Worm (Caenorhabditis elegans) whole organism, L4 larva: ENCODE measurements around the gene dod-20.

Source experiments
- F26F4.8 ChIP-seq: fragments of 200-800 bp; sonication (Bioruptor generic); conservative IDR thresholded peaks from 2 replicates; pipeline ENCODE4 v1.3.6; 2022; ENCODE audit warnings: missing genetic modification characterization, missing compliant biosample characterization
- F37D6.2 ChIP-seq: sonication (generic microtip); optimal IDR thresholded peaks from 2 replicates; lab custom pipeline; 2016; ENCODE audit warnings: mild to moderate bottlenecking, missing genetic modification characterization, missing compliant biosample characterization
- F44E2.7 ChIP-seq: fragments of 200-800 bp; sonication (Bioruptor generic); IDR thresholded peaks from 2 replicates; pipeline ENCODE4 v2.1.2; 2022; ENCODE audit warnings: missing genetic modification characterization, missing compliant biosample characterization
- T20F7.1 ChIP-seq: fragments of 200-800 bp; sonication (Bioruptor generic); optimal IDR thresholded peaks from 2 replicates; lab custom pipeline; 2018; ENCODE audit warnings: mild to moderate bottlenecking, missing genetic modification characterization, missing compliant biosample characterization
- Y48G9A.11 ChIP-seq: fragments of 200-800 bp; sonication (Bioruptor generic); IDR thresholded peaks from 2 replicates; pipeline ENCODE4 v1.3.6; 2022; ENCODE audit warnings: missing genetic modification reagents, missing genetic modification characterization, missing compliant biosample characterization
- ceh-32 ChIP-seq: sonication (generic microtip); optimal IDR thresholded peaks from 2 replicates; lab custom pipeline; 2016; ENCODE audit warnings: mild to moderate bottlenecking, missing genetic modification characterization, missing compliant biosample characterization; ENCODE audit not compliant: poor library complexity
- ceh-44 ChIP-seq: fragments of 200-800 bp; sonication (Bioruptor generic); IDR thresholded peaks from 2 replicates; pipeline ENCODE4 v1.3.6; 2022; ENCODE audit warnings: missing genetic modification reagents, missing genetic modification characterization, missing compliant biosample characterization
- ceh-82 ChIP-seq: sonication (generic microtip); optimal IDR thresholded peaks from 2 replicates; lab custom pipeline; 2017; ENCODE audit warnings: missing biosample characterization, missing genetic modification characterization
- daf-16 ChIP-seq, 3 experiments: sonication (generic microtip); optimal IDR thresholded peaks; 2 replicates each; lab custom pipeline; 2016 to 2017; ENCODE audit warnings: missing genetic modification characterization in 3 of 3, missing genetic modification reagents in 3 of 3, mild to moderate bottlenecking in 2 of 3, missing compliant biosample characterization in 2 of 3, missing biosample characterization in 1 of 3, moderate library complexity in 1 of 3
- daf-19 ChIP-seq: fragments of 200-800 bp; sonication (Bioruptor generic); conservative IDR thresholded peaks from 2 replicates; pipeline ENCODE4 v1.3.6; 2022; ENCODE audit warnings: missing genetic modification characterization, missing compliant biosample characterization
- dmd-6 ChIP-seq: fragments of 200-800 bp; sonication (Bioruptor generic); IDR thresholded peaks from 2 replicates; pipeline ENCODE4 v1.3.6; 2022; ENCODE audit warnings: missing genetic modification reagents, missing genetic modification characterization, missing compliant biosample characterization
- dmd-8 ChIP-seq: fragments of 200-800 bp; sonication (Bioruptor generic); IDR thresholded peaks from 2 replicates; pipeline ENCODE4 v1.3.6; 2022; ENCODE audit warnings: missing genetic modification characterization, missing compliant biosample characterization
- duxl-1 ChIP-seq: sonication (generic microtip); optimal IDR thresholded peaks from 2 replicates; lab custom pipeline; 2016; ENCODE audit warnings: mild to moderate bottlenecking, missing genetic modification characterization, moderate library complexity, missing compliant biosample characterization; ENCODE audit not compliant: poor library complexity
- dve-1 ChIP-seq: sonication (generic microtip); optimal IDR thresholded peaks from 2 replicates; lab custom pipeline; 2017; ENCODE audit warnings: antibody characterized with exemption, mild to moderate bottlenecking, missing genetic modification characterization, missing compliant biosample characterization; ENCODE audit not compliant: insufficient read depth
- egl-27 ChIP-seq: sonication (generic microtip); optimal IDR thresholded peaks from 3 replicates; lab custom pipeline; 2017; ENCODE audit warnings: missing biosample characterization, missing genetic modification reagents, missing genetic modification characterization
- fkh-10 ChIP-seq: fragments of 150-350 bp; optimal IDR thresholded peaks from 2 replicates; lab custom pipeline; 2014; ENCODE audit warnings: missing biosample characterization, missing genetic modification reagents, missing genetic modification characterization
- fos-1 ChIP-seq: fragments of 150-350 bp; optimal IDR thresholded peaks from 2 replicates; lab custom pipeline; 2014; ENCODE audit warnings: missing biosample characterization, missing genetic modification characterization
- gei-8 ChIP-seq: fragments of 200-800 bp; sonication (Bioruptor generic); optimal IDR thresholded peaks from 2 replicates; lab custom pipeline; 2018; ENCODE audit warnings: mild to moderate bottlenecking, missing genetic modification characterization, missing compliant biosample characterization
- hlh-11 ChIP-seq: fragments of 200-800 bp; sonication (Bioruptor generic); optimal IDR thresholded peaks from 2 replicates; lab custom pipeline; 2018; ENCODE audit warnings: mild to moderate bottlenecking, missing genetic modification characterization, missing compliant biosample characterization
- hlh-30 ChIP-seq: sonication (generic microtip); optimal IDR thresholded peaks from 2 replicates; lab custom pipeline; 2017; ENCODE audit warnings: antibody characterized with exemption, mild to moderate bottlenecking, missing genetic modification characterization, missing compliant biosample characterization; ENCODE audit not compliant: insufficient read depth
- hmg-1.1 ChIP-seq: fragments of 200-800 bp; sonication (Bioruptor generic); IDR thresholded peaks from 2 replicates; pipeline ENCODE4 v1.3.6; 2022; ENCODE audit warnings: missing genetic modification reagents, missing genetic modification characterization, missing compliant biosample characterization
- jun-1 ChIP-seq: fragments of 150-350 bp; optimal IDR thresholded peaks from 2 replicates; lab custom pipeline; 2014; ENCODE audit warnings: missing biosample characterization, missing genetic modification reagents, missing genetic modification characterization
- lim-7 ChIP-seq: fragments of 200-800 bp; sonication (Bioruptor generic); IDR thresholded peaks from 2 replicates; pipeline ENCODE4 v1.3.6; 2022; ENCODE audit warnings: missing genetic modification characterization, missing compliant biosample characterization
- lin-1 ChIP-seq: fragments of 200-800 bp; sonication (Bioruptor generic); IDR thresholded peaks from 2 replicates; pipeline ENCODE4 v1.3.6; 2022; ENCODE audit warnings: missing genetic modification reagents, missing genetic modification characterization, missing compliant biosample characterization
- lin-38 ChIP-seq: fragments of 200-800 bp; sonication (Bioruptor generic); IDR thresholded peaks from 2 replicates; pipeline ENCODE4 v1.3.6; 2022; ENCODE audit warnings: missing genetic modification reagents, missing genetic modification characterization, missing compliant biosample characterization
- lin-39 ChIP-seq: fragments of 150-350 bp; optimal IDR thresholded peaks from 2 replicates; lab custom pipeline; 2014; ENCODE audit warnings: missing biosample characterization, missing genetic modification reagents, missing genetic modification characterization
- lsy-2 ChIP-seq, 2 experiments: fragments of 150-350 bp in 1 of 2; sonication (generic microtip) in 1 of 2; optimal IDR thresholded peaks; 2 replicates each; lab custom pipeline; 2014 to 2017; ENCODE audit warnings: missing biosample characterization in 2 of 2, missing genetic modification characterization in 2 of 2
- madf-5 ChIP-seq, 2 experiments: fragments of 200-800 bp; sonication (Bioruptor generic); IDR thresholded peaks; 2 replicates each; pipeline ENCODE4 v1.3.6; 2022; ENCODE audit warnings: missing compliant biosample characterization in 2 of 2, missing genetic modification characterization in 2 of 2
- mdl-1 ChIP-seq, 2 experiments: fragments of 150-350 bp in 1 of 2; sonication (generic microtip) in 1 of 2; optimal IDR thresholded peaks; 2 replicates each; lab custom pipeline; 2014 to 2017; ENCODE audit warnings: missing biosample characterization in 2 of 2, missing genetic modification characterization in 2 of 2
- mdt-29 ChIP-seq: fragments of 200-800 bp; sonication (Bioruptor generic); IDR thresholded peaks from 2 replicates; pipeline ENCODE4 v1.3.6; 2022; ENCODE audit warnings: missing genetic modification reagents, missing genetic modification characterization, missing compliant biosample characterization
- mes-2 ChIP-seq: sonication (generic microtip); optimal IDR thresholded peaks from 2 replicates; lab custom pipeline; 2016; ENCODE audit warnings: missing genotype, mild to moderate bottlenecking, missing genetic modification characterization, missing compliant biosample characterization; ENCODE audit not compliant: poor library complexity, severe bottlenecking
- mxl-3 ChIP-seq: fragments of 200-800 bp; sonication (Bioruptor generic); optimal IDR thresholded peaks from 2 replicates; lab custom pipeline; 2018; ENCODE audit warnings: mild to moderate bottlenecking, missing genetic modification characterization, missing compliant biosample characterization
- nhr-102 ChIP-seq: sonication (generic microtip); optimal IDR thresholded peaks from 2 replicates; lab custom pipeline; 2016; ENCODE audit warnings: mild to moderate bottlenecking, missing genetic modification characterization, moderate library complexity, missing compliant biosample characterization
- nhr-11 ChIP-seq: fragments of 150-350 bp; optimal IDR thresholded peaks from 2 replicates; lab custom pipeline; 2014; ENCODE audit warnings: missing biosample characterization, missing genetic modification characterization
- nhr-237 ChIP-seq: sonication (generic microtip); optimal IDR thresholded peaks from 2 replicates; lab custom pipeline; 2017; ENCODE audit warnings: missing biosample characterization, missing genetic modification characterization
- nhr-28 ChIP-seq: fragments of 150-350 bp; optimal IDR thresholded peaks from 2 replicates; lab custom pipeline; 2014; ENCODE audit warnings: missing biosample characterization, missing genetic modification characterization
- nhr-42 ChIP-seq: fragments of 200-800 bp; sonication (Bioruptor generic); IDR thresholded peaks from 2 replicates; pipeline ENCODE4 v1.3.6; 2022; ENCODE audit warnings: missing genetic modification characterization, missing compliant biosample characterization
- nhr-48 ChIP-seq: sonication (generic microtip); optimal IDR thresholded peaks from 2 replicates; lab custom pipeline; 2016; ENCODE audit warnings: mild to moderate bottlenecking, missing genetic modification characterization, missing compliant biosample characterization
- nhr-77 ChIP-seq: fragments of 150-350 bp; optimal IDR thresholded peaks from 2 replicates; lab custom pipeline; 2014; ENCODE audit warnings: missing biosample characterization, missing genetic modification characterization
- php-3 ChIP-seq: fragments of 200-800 bp; sonication (Bioruptor generic); IDR thresholded peaks from 2 replicates; pipeline ENCODE4 v1.3.6; 2022; ENCODE audit warnings: missing genetic modification reagents, missing genetic modification characterization, missing compliant biosample characterization
- pqm-1 ChIP-seq: sonication (generic microtip); optimal IDR thresholded peaks from 2 replicates; lab custom pipeline; 2017; ENCODE audit warnings: missing biosample characterization, missing genetic modification characterization
- rbr-2 ChIP-seq: sonication (generic microtip); optimal IDR thresholded peaks from 2 replicates; lab custom pipeline; 2016; ENCODE audit warnings: missing genotype, missing genetic modification characterization, missing compliant biosample characterization
- tra-1 ChIP-seq: fragments of 200-800 bp; sonication (Bioruptor generic); IDR thresholded peaks from 2 replicates; pipeline ENCODE4 v1.3.6; 2022; ENCODE audit warnings: missing genetic modification reagents, missing genetic modification characterization, missing compliant biosample characterization
- vab-7 ChIP-seq: fragments of 200-800 bp; sonication (Bioruptor generic); IDR thresholded peaks from 2 replicates; pipeline ENCODE4 v1.3.6; 2022; ENCODE audit warnings: missing genetic modification reagents, missing genetic modification characterization, missing compliant biosample characterization
- zfp-2 ChIP-seq: sonication (generic microtip); optimal IDR thresholded peaks from 2 replicates; lab custom pipeline; 2016; ENCODE audit warnings: mild to moderate bottlenecking, missing genetic modification characterization, missing compliant biosample characterization
- zfp-3 ChIP-seq: fragments of 200-800 bp; sonication (Bioruptor generic); conservative IDR thresholded peaks from 2 replicates; pipeline ENCODE4 v1.3.6; 2022; ENCODE audit warnings: missing genetic modification reagents, missing genetic modification characterization, missing compliant biosample characterization
- zip-11 ChIP-seq: fragments of 200-800 bp; sonication (Bioruptor generic); IDR thresholded peaks from 2 replicates; pipeline ENCODE4 v1.3.6; 2022; ENCODE audit warnings: missing genetic modification characterization, missing compliant biosample characterization
- ztf-11 ChIP-seq: fragments of 150-350 bp; optimal IDR thresholded peaks from 2 replicates; lab custom pipeline; 2014; ENCODE audit warnings: missing biosample characterization, missing genetic modification characterization

Gene dod-20

DNA sequence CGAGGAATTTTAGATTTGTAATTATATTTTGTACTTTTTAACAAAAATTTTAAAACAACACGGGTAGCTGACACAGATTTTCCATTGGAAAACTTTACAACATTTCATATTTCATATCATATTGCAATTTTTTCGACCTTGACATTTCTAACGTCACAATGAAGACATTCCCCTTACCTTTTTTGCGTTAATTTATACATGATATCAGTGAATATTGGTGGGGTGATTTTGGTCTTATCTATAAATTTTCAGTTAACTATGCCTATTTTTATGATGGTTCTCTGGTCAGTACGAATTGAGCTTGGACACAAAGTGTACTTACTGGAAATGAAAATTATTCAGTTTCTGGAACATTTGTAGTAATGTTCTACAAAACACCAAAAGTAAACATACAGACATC, 37.7 kb upstream of the dod-20 start:
- no peak for TF ChIP-seq nhr-11 (tag; lab: Kevin White, UChicago)
- TF ChIP-seq pqm-1, result peak; percentile 73
- no peak for TF ChIP-seq jun-1
- TF ChIP-seq tra-1, result no peak
- no peak for TF ChIP-seq F37D6.2 (tag; lab: Kevin White, UChicago)
- no peak for TF ChIP-seq daf-16 (GFP tag; optimal IDR thresholded peaks at IDR 0.05; lab: Kevin White, UChicago)
- TF ChIP-seq daf-16 (tag; optimal IDR thresholded peaks at IDR 0.05; lab: Kevin White, UChicago), result peak; percentile 66
- TF ChIP-seq nhr-28 (tag; lab: Kevin White, UChicago), result peak; percentile 78
- peak; percentile 82 for TF ChIP-seq dve-1
- no peak for TF ChIP-seq hmg-1.1 (GFP tag; lab: Robert Waterston, UW)
- TF ChIP-seq lsy-2 (tag; optimal IDR thresholded peaks at IDR 0.05; lab: Kevin White, UChicago), result peak in 1 of 2 experiments; percentile 16
- TF ChIP-seq madf-5 (GFP tag; IDR thresholded peaks at IDR 0.05; lab: Robert Waterston, UW), result no peak
- TF ChIP-seq hlh-30 (tag; lab: Kevin White, UChicago), result no peak
- TF ChIP-seq hlh-11 (tag; lab: Kevin White, UChicago), result peak; percentile 21
- no peak for TF ChIP-seq gei-8 (GFP tag; lab: Kevin White, UChicago)
- TF ChIP-seq dmd-6 (GFP tag; lab: Robert Waterston, UW), result peak; percentile 70
- TF ChIP-seq ceh-32 (tag; lab: Kevin White, UChicago), result no peak

DNA sequence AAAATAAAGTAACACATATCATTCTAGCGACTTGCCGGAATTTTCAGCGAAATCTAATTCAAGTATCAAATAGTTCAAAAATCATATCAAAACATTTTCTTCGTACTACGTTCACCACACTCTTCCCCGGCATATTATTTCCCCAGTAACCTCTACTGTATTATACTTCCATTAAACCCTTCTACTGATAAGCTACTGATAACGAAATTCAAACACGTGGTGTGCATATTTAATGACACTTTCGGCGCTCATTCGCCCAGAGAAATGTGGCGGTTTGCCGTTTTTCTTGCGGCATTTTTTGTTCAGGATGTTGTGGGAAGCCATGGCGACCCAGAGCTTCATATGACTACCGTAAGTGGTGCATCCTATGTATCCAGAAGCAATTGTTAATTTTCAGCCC, 36.7 kb upstream of the dod-20 start, which contains the start of gene lipl-5:
Gene lipl-5, plus strand, starts transcription at position 259 of the 400 bp plus-strand sequence.
- TF ChIP-seq mdt-29 (GFP tag; lab: Robert Waterston, UW) (no peak), lin-1 (GFP tag; lab: Robert Waterston, UW) (no peak), vab-7 (GFP tag; lab: Robert Waterston, UW) (no peak), rbr-2 (tag; lab: Kevin White, UChicago) (no peak), nhr-102 (tag; lab: Kevin White, UChicago) (peak; percentile 48), zfp-3 (GFP tag; lab: Robert Waterston, UW) (no peak), lsy-2 (tag; optimal IDR thresholded peaks at IDR 0.05; lab: Kevin White, UChicago) (no peak), ceh-44 (GFP tag; lab: Robert Waterston, UW) (no peak), nhr-237 (tag; lab: Kevin White, UChicago) (no peak), nhr-48 (tag; lab: Kevin White, UChicago) (peak; percentile 7), ceh-82 (tag; lab: Kevin White, UChicago) (no peak), fos-1 (tag; lab: Kevin White, UChicago) (no peak), lin-39 (no peak), fkh-10 (GFP tag; lab: Kevin White, UChicago) (no peak), lim-7 (GFP tag; lab: Robert Waterston, UW) (no peak), daf-16 (GFP tag; optimal IDR thresholded peaks at IDR 0.05; lab: Kevin White, UChicago) (no peak), daf-16 (tag; optimal IDR thresholded peaks at IDR 0.05; lab: Kevin White, UChicago) (peak; percentile 72), pqm-1 (peak; percentile 85), dmd-8 (GFP tag; lab: Robert Waterston, UW) (no peak), tra-1 (0 out of 2 replicates have a peak, but pooled peaks have one; percentile 34), egl-27 (tag; lab: Kevin White, UChicago) (no peak), mxl-3 (GFP tag; lab: Kevin White, UChicago) (peak; percentile 83), daf-19 (GFP tag; lab: Robert Waterston, UW) (no peak), hlh-11 (tag; lab: Kevin White, UChicago) (peak; percentile 73), dmd-6 (GFP tag; lab: Robert Waterston, UW) (peak; percentile 90), mdl-1 (tag; optimal IDR thresholded peaks at IDR 0.05; lab: Kevin White, UChicago) (peak in 1 of 2 experiments; percentile 48), dve-1 (peak; percentile 65), php-3 (peak; percentile 87), mes-2 (tag; lab: Kevin White, UChicago) (peak; percentile 27), lin-38 (GFP tag; lab: Robert Waterston, UW) (no peak), madf-5 (GFP tag; IDR thresholded peaks at IDR 0.05; lab: Robert Waterston, UW) (no peak), nhr-77 (tag; lab: Kevin White, UChicago) (peak; percentile 86), nhr-42 (no peak), zfp-2 (tag; lab: Kevin White, UChicago) (no peak), Y48G9A.11 (no peak), ztf-11 (tag; lab: Kevin White, UChicago) (no peak), zip-11 (GFP tag; lab: Robert Waterston, UW) (no peak), F26F4.8 (GFP tag; lab: Robert Waterston, UW) (no peak), F44E2.7 (no peak), T20F7.1 (GFP tag; lab: Kevin White, UChicago) (no peak), duxl-1 (tag; lab: Kevin White, UChicago) (no peak)
